Worm (Caenorhabditis elegans): ENCODE results near the gene C09E7.11.

Gene C09E7.11

DNA sequence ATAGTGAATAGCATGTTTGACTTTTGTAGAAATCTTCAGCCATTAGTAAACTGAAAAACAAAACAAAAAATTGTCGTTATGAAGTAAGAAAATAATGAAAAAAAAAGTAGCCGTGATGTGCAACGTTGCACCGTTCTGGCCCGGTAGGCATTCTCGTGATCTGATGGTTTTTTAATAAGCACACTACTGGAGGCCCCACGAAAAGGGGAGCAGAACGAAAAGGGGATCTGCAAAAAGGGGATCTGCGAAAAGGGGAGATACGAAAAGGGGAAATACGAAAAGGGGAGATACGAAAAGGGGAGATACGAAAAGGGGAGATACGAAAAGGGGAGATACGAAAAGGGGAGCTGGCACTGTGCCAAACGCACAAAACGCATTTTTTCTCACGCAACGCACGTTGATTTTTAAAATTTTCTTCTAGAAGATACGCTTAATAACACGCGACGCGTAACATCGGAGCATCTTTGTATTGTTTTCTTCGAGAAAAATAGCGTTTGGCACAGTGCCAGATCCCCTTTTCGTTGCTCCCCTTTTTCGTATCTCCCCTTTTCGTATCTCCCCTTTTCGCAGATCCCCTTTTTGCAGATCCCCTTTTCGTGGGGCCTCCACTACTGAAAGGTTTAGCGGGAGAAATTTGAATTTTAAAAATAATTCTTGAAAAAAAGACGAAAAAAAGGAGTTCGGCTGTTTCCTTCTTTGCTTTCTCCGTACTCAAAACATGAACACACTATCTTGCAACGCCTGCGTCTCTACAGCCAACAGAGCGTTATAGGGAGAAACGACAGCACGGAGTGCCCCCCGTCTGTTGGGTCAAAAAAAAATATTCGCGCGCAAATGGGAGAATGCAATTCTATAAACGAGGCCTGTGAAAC, 20.2 kb downstream of the C09E7.11 start, which contains the start of gene C09E7.7:
Gene C09E7.7, minus strand, starts transcription at position 57 of the 872 bp plus-strand sequence.
- TF ChIP-seq C06A6.2 (GFP tag; conservative IDR thresholded peaks at IDR 0.05) (0 out of 2 replicates have a peak, but pooled peaks have one; percentile 46), attf-5 (GFP tag; optimal IDR thresholded peaks at IDR 0.05) (peak; percentile 97), pbrm-1 (GFP tag; IDR thresholded peaks at IDR 0.05) (peak; percentile 70; the same call in 1 of the 2 replicates), xnd-1 (tag; optimal IDR thresholded peaks at IDR 0.05) (peak; percentile 70), hsf-1 (GFP tag; IDR thresholded peaks at IDR 0.05) (peak; percentile 42; the same call in 1 of the 2 replicates), efl-1 (GFP tag; optimal IDR thresholded peaks at IDR 0.05) (peak; percentile 90), ceh-100 (GFP tag; IDR thresholded peaks at IDR 0.05) (peak; percentile 98), bed-2 (GFP tag; IDR thresholded peaks at IDR 0.05) (peak; percentile 86), Y56A3A.18 (GFP tag; IDR thresholded peaks at IDR 0.05) (0 out of 2 replicates have a peak, but pooled peaks have one; percentile 26), hmg-20 (GFP tag; IDR thresholded peaks at IDR 0.05) (peak; percentile 42; the same call in 1 of the 2 replicates), lir-1 (GFP tag; conservative IDR thresholded peaks at IDR 0.05) (peak; percentile 15; the same call in 1 of the 2 replicates), dpl-1 (GFP tag; optimal IDR thresholded peaks at IDR 0.05) (peak; percentile 53), somi-1 (GFP tag; optimal IDR thresholded peaks at IDR 0.05) (peak; percentile 63), ZK185.1 (tag; optimal IDR thresholded peaks at IDR 0.05; ENCODE audit: poor library complexity, severe bottlenecking) (peak; percentile 6), lin-26 (GFP tag; IDR thresholded peaks at IDR 0.05) (peak; percentile 82), K11D2.4 (GFP tag; IDR thresholded peaks at IDR 0.05) (peak; percentile 72), ztf-6 (GFP tag; IDR thresholded peaks at IDR 0.05) (peak; percentile 75; the same call in 1 of the 2 replicates), mcd-1 (GFP tag; IDR thresholded peaks at IDR 0.05) (peak; percentile 79), Y79H2A.3 (GFP tag; conservative IDR thresholded peaks at IDR 0.05) (peak; percentile 51; the same call in 1 of the 2 replicates), attf-3 (GFP tag; conservative IDR thresholded peaks at IDR 0.05) (peak; percentile 42; the same call in 1 of the 2 replicates), lin-40 (tag; optimal IDR thresholded peaks at IDR 0.05) (peak; percentile 70), nhr-80 (tag; optimal IDR thresholded peaks at IDR 0.05) (peak; percentile 39), hmg-1.2 (GFP tag; IDR thresholded peaks at IDR 0.05) (peak; percentile 94), ztf-28 (GFP tag; IDR thresholded peaks at IDR 0.05) (peak; percentile 75; the same call in 1 of the 2 replicates), ztf-26 (tag; optimal IDR thresholded peaks at IDR 0.05) (peak; percentile 31), Y67H2A.10 (GFP tag; conservative IDR thresholded peaks at IDR 0.05) (peak; percentile 65), ceh-91 (GFP tag; IDR thresholded peaks at IDR 0.05) (peak; percentile 81), Y95B8A.8 (GFP tag; IDR thresholded peaks at IDR 0.05) (peak; percentile 40; the same call in 1 of the 2 replicates), egrh-3 (GFP tag; IDR thresholded peaks at IDR 0.05) (peak; percentile 80), madf-10 (tag; optimal IDR thresholded peaks at IDR 0.05) (peak; percentile 45), D2030.7 (GFP tag; IDR thresholded peaks at IDR 0.05) (peak; percentile 81), tbp1 (GFP tag; optimal IDR thresholded peaks at IDR 0.05) (peak; percentile 9), dox-1 (GFP tag; IDR thresholded peaks at IDR 0.05) (peak; percentile 88), cebp-2 (GFP tag; IDR thresholded peaks at IDR 0.05) (0 out of 2 replicates have a peak, but pooled peaks have one; percentile 9), egl-44 (GFP tag; IDR thresholded peaks at IDR 0.05) (peak; percentile 68; the same call in 1 of the 2 replicates), madf-8 (GFP tag; conservative IDR thresholded peaks at IDR 0.05) (peak; percentile 79), C17E4.6 (GFP tag; IDR thresholded peaks at IDR 0.05) (peak; percentile 16; the same call in 1 of the 2 replicates), rec-8 (tag; optimal IDR thresholded peaks at IDR 0.05) (peak in 1 of 2 experiments; percentile 5), ceh-27 (GFP tag; optimal IDR thresholded peaks at IDR 0.05) (peak; percentile 55), tlf-1 (GFP tag; optimal IDR thresholded peaks at IDR 0.05) (peak; percentile 54), lin-35 (GFP tag; optimal IDR thresholded peaks at IDR 0.05) (peak in 1 of 3 experiments; percentile 64), ztf-18 (tag; optimal IDR thresholded peaks at IDR 0.05) (peak; percentile 67), K12H6.12 (tag; optimal IDR thresholded peaks at IDR 0.05) (peak; percentile 55), cebp-1 (GFP tag; IDR thresholded peaks at IDR 0.05) (peak; percentile 60), cebp-1 (tag; optimal IDR thresholded peaks at IDR 0.05) (peak; percentile 61)
